Worm (Caenorhabditis elegans): Measurements from ENCODE around the gene F08D12.12.

DNA sequence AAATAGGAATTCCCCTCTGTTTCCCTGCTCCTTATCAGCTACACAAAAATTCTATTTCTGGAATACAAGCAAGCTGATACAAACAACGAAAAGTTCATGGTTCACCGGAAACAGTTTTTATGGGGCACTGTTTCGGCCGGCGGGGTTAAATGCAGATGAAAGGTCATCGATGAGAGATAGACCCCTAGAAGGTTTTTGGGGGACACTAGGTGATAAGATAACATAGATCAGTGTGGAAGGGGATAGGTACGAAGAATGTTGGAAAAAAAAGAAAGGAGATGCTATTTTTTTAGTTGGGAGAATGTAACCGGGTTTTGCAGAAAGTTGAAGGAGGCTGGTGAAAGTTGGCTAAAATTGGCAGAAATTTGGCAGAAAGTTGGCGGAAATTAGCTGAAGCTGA is 18.7 kb upstream of the F08D12.12 start:
- TF ChIP-seq nhr-25 (tag; optimal IDR thresholded peaks at IDR 0.05) (no peak), ztf-11 (tag; optimal IDR thresholded peaks at IDR 0.05) (no peak), mdl-1 (tag; optimal IDR thresholded peaks at IDR 0.05) (no peak), nhr-77 (tag; optimal IDR thresholded peaks at IDR 0.05) (no peak), snpc-4 (tag; optimal IDR thresholded peaks at IDR 0.05) (no peak), nhr-6 (tag; optimal IDR thresholded peaks at IDR 0.05) (no peak), lin-13 (GFP tag; optimal IDR thresholded peaks at IDR 0.05) (no peak), R02D3.7 (tag; optimal IDR thresholded peaks at IDR 0.05) (no peak), unc-62 (GFP tag; optimal IDR thresholded peaks at IDR 0.05) (no peak), unc-39 (tag; optimal IDR thresholded peaks at IDR 0.05) (no peak)

Measured in whole organism, L2 larva.